ENCODE assay signal across 1 fruit fly cellular context in the genomic region with DNA sequence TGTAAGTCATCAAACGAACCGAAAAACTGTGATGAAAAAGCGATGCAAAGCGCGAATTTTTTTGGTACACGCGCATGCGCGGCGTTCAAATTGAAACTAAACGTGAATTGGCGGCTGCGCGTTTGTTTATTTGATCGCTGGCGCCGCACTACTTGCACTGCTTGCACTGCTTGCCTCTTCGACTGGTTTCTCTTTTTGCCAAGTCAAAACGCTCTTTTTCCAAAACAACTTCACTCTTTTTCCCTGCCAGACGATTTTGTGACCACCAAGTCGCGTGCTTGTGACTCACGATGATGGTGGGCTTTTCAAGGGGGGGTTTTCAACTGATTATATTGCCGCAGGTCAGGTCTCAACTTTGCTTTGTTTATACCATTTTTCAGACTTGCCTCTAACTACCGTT.
A peak's percentile ranks its signal among the peaks of the same experiment; 100 is the strongest.
TF ChIP-seq lines count a peak whose summit lies in the region.

Gene CG14304 (minus strand): TSS at position 98 of the 400 bp plus-strand sequence.

TF ChIP-seq in whole organism, embryonic, 481 proteins besides CTCF, POLR2A, EP300 and RAD21 (continued from another document):
- TF ChIP-seq Hr3 (GFP tag; optimal IDR thresholded peaks at IDR 0.05; lab: Kevin White, UChicago) = no peak
- TF ChIP-seq sd (tag; optimal IDR thresholded peaks at IDR 0.05; lab: Kevin White, UChicago) = no peak
- TF ChIP-seq vnd (GFP tag; IDR thresholded peaks at IDR 0.05; lab: Robert Waterston, UW; ENCODE audit: partially characterized antibody) = peak; percentile 39; the same call in 1 of the 3 replicates
- TF ChIP-seq zen2 (GFP tag; IDR thresholded peaks at IDR 0.05; lab: Robert Waterston, UW; ENCODE audit: partially characterized antibody) = 0 out of 3 replicates have a peak, but pooled peaks have one; percentile 17
- TF ChIP-seq Blimp-1 (GFP tag; optimal IDR thresholded peaks at IDR 0.05; lab: Kevin White, UChicago) = peak; percentile 27
- no peak for TF ChIP-seq grau (tag; optimal IDR thresholded peaks at IDR 0.05; lab: Kevin White, UChicago)
- peak; percentile 64 for TF ChIP-seq E2f2 (GFP tag; IDR thresholded peaks at IDR 0.05; lab: Robert Waterston, UW)
- TF ChIP-seq knrl (GFP tag; IDR thresholded peaks at IDR 0.05; lab: Robert Waterston, UW; ENCODE audit: partially characterized antibody) = 0 out of 3 replicates have a peak, but pooled peaks have one; percentile 12
- TF ChIP-seq kay (GFP tag; optimal IDR thresholded peaks at IDR 0.05; lab: Kevin White, UChicago) = peak; percentile 46
